Worm (Caenorhabditis elegans): ENCODE results near the gene Y39E4B.11.

- TF ChIP-seq med-1 (GFP tag; optimal IDR thresholded peaks at IDR 0.05; ENCODE audit: insufficient read depth) = no peak
- no peak for TF ChIP-seq tab-1 (GFP tag; IDR thresholded peaks at IDR 0.05)
- no peak for TF ChIP-seq flt-1 (GFP tag; IDR thresholded peaks at IDR 0.05)
Measured at ce11 chrIII:13173687-13174086, 31.1 kb upstream of the Y39E4B.11 start.
